Fruit fly (Drosophila melanogaster) whole organism, embryonic: ENCODE measurements around the gene CG4615.

Experiments used
- Atf-2 ChIP-seq: fragments of 200-800 bp; sonication (Bioruptor generic); optimal IDR thresholded peaks from 2 replicates; lab custom pipeline; 2016; ENCODE audit warnings: missing biosample characterization, missing genetic modification characterization
- CG10209 ChIP-seq: fragments of 200-800 bp; sonication (Bioruptor generic); optimal IDR thresholded peaks from 3 replicates; lab custom pipeline; 2017; ENCODE audit warnings: missing biosample characterization, mild to moderate bottlenecking, missing genetic modification characterization, missing genetic modification reagents
- CG10274 ChIP-seq: fragments of 200-800 bp; sonication (Bioruptor generic); optimal IDR thresholded peaks from 3 replicates; lab custom pipeline; 2017; ENCODE audit warnings: missing biosample characterization, mild to moderate bottlenecking, missing genetic modification characterization
- CG11093 ChIP-seq: fragments of 200-800 bp; sonication (Bioruptor generic); IDR thresholded peaks from 3 replicates; pipeline ENCODE4 v1.3.6; 2022; ENCODE audit warnings: missing biosample characterization, missing genetic modification characterization
- CG11456 ChIP-seq: fragments of 200-800 bp; sonication (Bioruptor generic); IDR thresholded peaks from 3 replicates; pipeline ENCODE4 v1.3.6; 2022; ENCODE audit warnings: missing biosample characterization, missing genetic modification characterization
- CG12744 ChIP-seq: fragments of 200-800 bp; sonication (Bioruptor generic); optimal IDR thresholded peaks from 2 replicates; lab custom pipeline; 2016; ENCODE audit warnings: missing biosample characterization, missing genetic modification characterization
- CG14014 ChIP-seq: fragments of 200-800 bp; sonication (Bioruptor generic); IDR thresholded peaks from 2 replicates; pipeline ENCODE4 v1.3.6; 2022; ENCODE audit warnings: missing biosample characterization, missing genetic modification characterization
- CG14050 ChIP-seq: fragments of 200-800 bp; sonication (Bioruptor generic); IDR thresholded peaks from 3 replicates; pipeline ENCODE4 v1.3.6; 2022; ENCODE audit warnings: missing biosample characterization, missing genetic modification characterization
- CG14860 ChIP-seq: fragments of 200-800 bp; sonication (Bioruptor generic); IDR thresholded peaks from 3 replicates; pipeline ENCODE4 v1.3.6; 2022; ENCODE audit warnings: missing biosample characterization, missing genetic modification characterization; ENCODE audit not compliant: partially characterized antibody
- CG15514 ChIP-seq: fragments of 200-800 bp; sonication (Bioruptor generic); optimal IDR thresholded peaks from 3 replicates; lab custom pipeline; 2017; ENCODE audit warnings: missing biosample characterization, missing genetic modification characterization, mild to moderate bottlenecking, moderate library complexity, missing genetic modification reagents
- CG17829 ChIP-seq: fragments of 200-800 bp; optimal IDR thresholded peaks from 2 replicates; lab custom pipeline; 2019; ENCODE audit warnings: missing biosample characterization, mild to moderate bottlenecking, missing genetic modification characterization, moderate library complexity
- CG18262 ChIP-seq: fragments of 200-800 bp; optimal IDR thresholded peaks from 3 replicates; lab custom pipeline; 2019; ENCODE audit warnings: missing biosample characterization, mild to moderate bottlenecking, missing genetic modification characterization, moderate library complexity
- CG18599 ChIP-seq: fragments of 200-800 bp; sonication (Bioruptor generic); optimal IDR thresholded peaks from 3 replicates; lab custom pipeline; 2017; ENCODE audit warnings: missing biosample characterization, missing genetic modification characterization, mild to moderate bottlenecking, moderate library complexity, missing genetic modification reagents
- CG2199 ChIP-seq: fragments of 200-800 bp; sonication (Bioruptor generic); IDR thresholded peaks from 3 replicates; pipeline ENCODE4 v1.3.6; 2022; ENCODE audit warnings: missing biosample characterization, missing genetic modification characterization
- CG31365 ChIP-seq: fragments of 200-800 bp; sonication (Bioruptor generic); optimal IDR thresholded peaks from 2 replicates; lab custom pipeline; 2018; ENCODE audit warnings: missing biosample characterization, mild to moderate bottlenecking, missing genetic modification characterization
- CG33557 ChIP-seq: fragments of 200-800 bp; sonication (Bioruptor generic); optimal IDR thresholded peaks from 2 replicates; lab custom pipeline; 2019; ENCODE audit warnings: missing biosample characterization, mild to moderate bottlenecking, missing genetic modification characterization, moderate library complexity
- CG3407 ChIP-seq: fragments of 200-800 bp; sonication (Bioruptor generic); optimal IDR thresholded peaks from 2 replicates; lab custom pipeline; 2018; ENCODE audit warnings: missing biosample characterization, mild to moderate bottlenecking, missing genetic modification characterization
- CG43689 ChIP-seq: fragments of 200-800 bp; sonication (Bioruptor generic); IDR thresholded peaks from 2 replicates; pipeline ENCODE4 v1.3.6; 2022; ENCODE audit warnings: missing biosample characterization, missing genetic modification characterization
- CG4404 ChIP-seq: fragments of 200-800 bp; sonication (Bioruptor generic); IDR thresholded peaks from 2 replicates; pipeline ENCODE4 v1.3.6; 2022; ENCODE audit warnings: missing biosample characterization, missing genetic modification characterization
- CG4730 ChIP-seq: fragments of 200-800 bp; sonication (Bioruptor generic); IDR thresholded peaks from 2 replicates; pipeline ENCODE4 v1.3.6; 2022; ENCODE audit warnings: missing biosample characterization, missing genetic modification characterization
- CG5953 ChIP-seq: fragments of 200-800 bp; sonication (Bioruptor generic); IDR thresholded peaks from 2 replicates; pipeline ENCODE4 v1.3.6; 2022; ENCODE audit warnings: missing biosample characterization, missing genetic modification characterization
- CG6654 ChIP-seq: fragments of 200-800 bp; sonication (Bioruptor generic); optimal IDR thresholded peaks from 2 replicates; lab custom pipeline; 2017; ENCODE audit warnings: missing biosample characterization, mild to moderate bottlenecking, missing genetic modification characterization
- CG7928 ChIP-seq: fragments of 200-800 bp; sonication (Bioruptor generic); optimal IDR thresholded peaks from 2 replicates; lab custom pipeline; 2017; ENCODE audit warnings: missing biosample characterization, mild to moderate bottlenecking, missing genetic modification characterization
- CG8924 ChIP-seq: fragments of 200-800 bp; optimal IDR thresholded peaks from 3 replicates; lab custom pipeline; 2019; ENCODE audit warnings: missing biosample characterization, mild to moderate bottlenecking, missing genetic modification characterization, moderate library complexity
- CG9797 ChIP-seq: fragments of 200-800 bp; sonication (Bioruptor generic); optimal IDR thresholded peaks from 3 replicates; lab custom pipeline; 2018; ENCODE audit warnings: missing biosample characterization, mild to moderate bottlenecking, missing genetic modification characterization
- Camta ChIP-seq: fragments of 200-800 bp; sonication (Bioruptor generic); optimal IDR thresholded peaks from 2 replicates; lab custom pipeline; 2016; ENCODE audit warnings: missing biosample characterization, missing genetic modification characterization
- CrebB ChIP-seq: fragments of 200-800 bp; sonication (Bioruptor generic); optimal IDR thresholded peaks from 3 replicates; lab custom pipeline; 2018; ENCODE audit warnings: missing biosample characterization, mild to moderate bottlenecking, missing genetic modification characterization
- Hmx ChIP-seq: fragments of 200-800 bp; sonication (Bioruptor generic); optimal IDR thresholded peaks from 2 replicates; lab custom pipeline; 2016; ENCODE audit warnings: missing biosample characterization, missing genetic modification characterization
- MBD-R2 ChIP-seq: fragments of 200-800 bp; sonication (Bioruptor generic); IDR thresholded peaks from 2 replicates; pipeline ENCODE4 v1.3.6; 2022; ENCODE audit warnings: missing biosample characterization, missing genetic modification characterization
- Sox102F ChIP-seq: fragments of 200-800 bp; sonication (Bioruptor generic); optimal IDR thresholded peaks from 2 replicates; lab custom pipeline; 2018; ENCODE audit warnings: missing biosample characterization, mild to moderate bottlenecking, missing genetic modification characterization, moderate library complexity
- Spps ChIP-seq: fragments of 200-800 bp; sonication (Bioruptor generic); optimal IDR thresholded peaks from 2 replicates; lab custom pipeline; 2018; ENCODE audit warnings: missing biosample characterization, mild to moderate bottlenecking, missing genetic modification characterization
- aop ChIP-seq: fragments of 200-800 bp; sonication (Bioruptor generic); IDR thresholded peaks from 2 replicates; pipeline ENCODE4 v1.3.6; 2022; ENCODE audit warnings: missing biosample characterization, missing genetic modification characterization
- bcd ChIP-seq: fragments of 200-800 bp; sonication (Bioruptor generic); optimal IDR thresholded peaks from 2 replicates; lab custom pipeline; 2017; ENCODE audit warnings: missing biosample characterization, mild to moderate bottlenecking, missing genetic modification characterization
- bigmax ChIP-seq: fragments of 200-800 bp; sonication (Bioruptor generic); optimal IDR thresholded peaks from 2 replicates; lab custom pipeline; 2018; ENCODE audit warnings: missing biosample characterization, mild to moderate bottlenecking, missing genetic modification characterization
- chif ChIP-seq, 2 experiments: fragments of 200-800 bp; sonication (Bioruptor generic); optimal IDR thresholded peaks; 3 replicates each; lab custom pipeline; 2016; ENCODE audit warnings: missing biosample characterization in 2 of 2, missing genetic modification characterization in 2 of 2
- chm ChIP-seq: fragments of 200-800 bp; sonication (Bioruptor generic); IDR thresholded peaks from 2 replicates; pipeline ENCODE4 v1.3.6; 2022; ENCODE audit warnings: missing biosample characterization, missing genetic modification characterization
- chn ChIP-seq: fragments of 200-800 bp; sonication (Bioruptor generic); optimal IDR thresholded peaks from 2 replicates; lab custom pipeline; 2016; ENCODE audit warnings: missing biosample characterization, missing genetic modification characterization
- dan ChIP-seq: fragments of 200-800 bp; sonication (Bioruptor generic); IDR thresholded peaks from 2 replicates; pipeline ENCODE4 v1.3.6; 2022; ENCODE audit warnings: missing biosample characterization, missing genetic modification characterization
- en ChIP-seq: fragments of 200-800 bp; sonication (Bioruptor generic); optimal IDR thresholded peaks from 2 replicates; lab custom pipeline; 2016; ENCODE audit warnings: missing biosample characterization, missing genetic modification characterization
- ftz-f1 ChIP-seq: fragments of 200-800 bp; sonication (Bioruptor generic); optimal IDR thresholded peaks from 2 replicates; lab custom pipeline; 2016; ENCODE audit warnings: missing biosample characterization, missing genetic modification characterization
- gro ChIP-seq: fragments of 200-800 bp; sonication (Bioruptor generic); optimal IDR thresholded peaks from 2 replicates; lab custom pipeline; 2016; ENCODE audit warnings: missing biosample characterization, missing genetic modification characterization
- hkb ChIP-seq, 2 experiments: fragments of 200-800 bp in 1 of 2; fragments of >200 bp in 1 of 2; sonication (Bioruptor generic) in 1 of 2; IDR thresholded peaks in 1 of 2; optimal IDR thresholded peaks in 1 of 2; 2 replicates each; pipeline versions ENCODE4 v1.3.6 to Lab custom; 2017 to 2022; ENCODE audit warnings: missing biosample characterization in 1 of 2, missing genetic modification characterization in 1 of 2
- pfk ChIP-seq: fragments of 200-800 bp; sonication (Bioruptor generic); optimal IDR thresholded peaks from 2 replicates; lab custom pipeline; 2018; ENCODE audit warnings: missing biosample characterization, mild to moderate bottlenecking, missing genetic modification characterization, moderate library complexity
- pzg ChIP-seq: fragments of 200-800 bp; sonication (Bioruptor generic); optimal IDR thresholded peaks from 3 replicates; lab custom pipeline; 2018; ENCODE audit warnings: missing biosample characterization, mild to moderate bottlenecking, missing genetic modification characterization, moderate library complexity
- sna ChIP-seq: fragments of 200-800 bp; sonication (Bioruptor generic); IDR thresholded peaks from 2 replicates; pipeline ENCODE4 v1.3.6; 2022; ENCODE audit warnings: missing biosample characterization, missing genetic modification characterization; ENCODE audit not compliant: partially characterized antibody
- sob ChIP-seq: fragments of 200-800 bp; sonication (Bioruptor generic); IDR thresholded peaks from 2 replicates; pipeline ENCODE4 v1.3.6; 2022; ENCODE audit warnings: missing biosample characterization, missing genetic modification characterization
- sr ChIP-seq: fragments of 200-800 bp; sonication (Bioruptor generic); IDR thresholded peaks from 3 replicates; pipeline ENCODE4 v1.3.6; 2022; ENCODE audit warnings: missing biosample characterization, missing genetic modification characterization
- trem ChIP-seq: fragments of 200-800 bp; optimal IDR thresholded peaks from 3 replicates; lab custom pipeline; 2019; ENCODE audit warnings: missing biosample characterization, mild to moderate bottlenecking, missing genetic modification characterization, moderate library complexity
- tx ChIP-seq: fragments of 200-800 bp; sonication (Bioruptor generic); optimal IDR thresholded peaks from 2 replicates; lab custom pipeline; 2016; ENCODE audit warnings: missing biosample characterization, missing genetic modification characterization
- unc-4 ChIP-seq: fragments of 200-800 bp; sonication (Bioruptor generic); IDR thresholded peaks from 2 replicates; pipeline ENCODE4 v1.3.6; 2022; ENCODE audit warnings: missing biosample characterization, missing genetic modification characterization; ENCODE audit not compliant: partially characterized antibody
- vfl ChIP-seq: fragments of 200-800 bp; sonication (Bioruptor generic); optimal IDR thresholded peaks from 2 replicates; lab custom pipeline; 2016; ENCODE audit warnings: missing biosample characterization, missing genetic modification characterization

Gene CG4615

DNA sequence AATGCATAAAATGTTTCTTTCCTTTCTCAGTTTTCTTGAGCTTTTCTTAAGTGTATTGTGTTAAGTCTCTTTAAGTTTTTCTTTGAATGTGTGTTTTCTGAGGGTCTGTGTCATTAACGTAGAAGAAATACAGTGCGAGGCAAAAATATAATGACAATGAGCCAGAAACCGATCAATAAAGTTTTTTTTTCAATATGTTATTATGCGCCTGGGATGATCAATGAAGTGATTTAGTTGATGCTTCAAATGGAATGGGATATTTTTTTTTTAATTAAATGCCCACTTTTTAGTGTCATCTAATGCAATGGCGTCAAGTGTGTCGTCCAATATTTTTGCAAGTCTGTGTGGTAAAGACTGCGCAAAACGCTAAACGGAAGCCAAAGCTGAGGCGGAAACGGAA lies 15.6 kb downstream of the CG4615 start (continued):
- TF ChIP-seq hkb (optimal IDR thresholded peaks at IDR 0.05; lab: Kevin White, UChicago) = no peak
- peak; percentile 29; the same call in 1 of the 2 replicates for TF ChIP-seq hkb (GFP tag; IDR thresholded peaks at IDR 0.05; lab: Robert Waterston, UW)
- TF ChIP-seq CG11456 (GFP tag; lab: Robert Waterston, UW) = no peak
- no peak for TF ChIP-seq bcd (GFP tag; lab: Kevin White, UChicago)
- no peak for TF ChIP-seq CG33557 (GFP tag; lab: Kevin White, UChicago)
- TF ChIP-seq CG14860 = no peak
- no peak for TF ChIP-seq trem
- TF ChIP-seq CG15514 (GFP tag; lab: Kevin White, UChicago) = no peak
- TF ChIP-seq sna (GFP tag; lab: Robert Waterston, UW) = no peak
- no peak for TF ChIP-seq CG4730
- TF ChIP-seq CG3407 (GFP tag; lab: Kevin White, UChicago) = no peak
- TF ChIP-seq CG2199 (GFP tag; lab: Robert Waterston, UW) = no peak
- no peak for TF ChIP-seq CG10209 (GFP tag; lab: Kevin White, UChicago)
- TF ChIP-seq aop (GFP tag; lab: Robert Waterston, UW) = no peak
- TF ChIP-seq chm = no peak
- peak; percentile 1 for TF ChIP-seq Camta (GFP tag; lab: Kevin White, UChicago)
- no peak for TF ChIP-seq CG12744 (GFP tag; lab: Kevin White, UChicago)
- no peak for TF ChIP-seq Atf-2 (GFP tag; lab: Kevin White, UChicago)
- no peak for TF ChIP-seq CG9797
- TF ChIP-seq CG6654 (GFP tag; lab: Kevin White, UChicago) = no peak
- no peak for TF ChIP-seq pzg
- TF ChIP-seq sob (GFP tag; lab: Robert Waterston, UW) = 0 out of 2 replicates have a peak, but pooled peaks have one; percentile 17
- no peak for TF ChIP-seq tx (GFP tag; lab: Kevin White, UChicago)
- no peak for TF ChIP-seq CG43689
- TF ChIP-seq CG31365 = no peak
- TF ChIP-seq pfk = no peak
- no peak for TF ChIP-seq Spps (tag; lab: Kevin White, UChicago)
- TF ChIP-seq bigmax (GFP tag; lab: Kevin White, UChicago) = no peak
- TF ChIP-seq CG14014 (GFP tag; lab: Robert Waterston, UW) = no peak
- TF ChIP-seq en = peak; percentile 3
- no peak for TF ChIP-seq CG14050 (GFP tag; lab: Robert Waterston, UW)
- TF ChIP-seq sr = no peak
- no peak for TF ChIP-seq CG8924 (tag; lab: Kevin White, UChicago)
- peak; percentile 14; the same call in 1 of the 2 replicates for TF ChIP-seq MBD-R2
- TF ChIP-seq chn (GFP tag; lab: Kevin White, UChicago) = no peak
- TF ChIP-seq CG10274 (GFP tag; lab: Kevin White, UChicago) = no peak
- TF ChIP-seq gro (GFP tag; lab: Kevin White, UChicago) = no peak
- no peak for TF ChIP-seq Hmx (GFP tag; lab: Kevin White, UChicago)
- TF ChIP-seq CG4404 (GFP tag; lab: Robert Waterston, UW) = no peak
- no peak for TF ChIP-seq dan (GFP tag; lab: Robert Waterston, UW)
- no peak for TF ChIP-seq CG18262 (tag; lab: Kevin White, UChicago)
- TF ChIP-seq ftz-f1 (GFP tag; lab: Kevin White, UChicago) = no peak
- no peak for TF ChIP-seq CG5953
- no peak for TF ChIP-seq CG17829 (tag; lab: Kevin White, UChicago)
- TF ChIP-seq vfl = no peak
- no peak for TF ChIP-seq CrebB (tag; lab: Kevin White, UChicago)
- TF ChIP-seq chif (GFP tag; optimal IDR thresholded peaks at IDR 0.05; lab: Kevin White, UChicago) = peak; percentile 12 to 16
- no peak for TF ChIP-seq unc-4
- no peak for TF ChIP-seq CG11093 (GFP tag; lab: Robert Waterston, UW)
- TF ChIP-seq CG18599 (GFP tag; lab: Kevin White, UChicago) = no peak
- TF ChIP-seq CG7928 (GFP tag; lab: Kevin White, UChicago) = no peak
- peak; percentile 40 for TF ChIP-seq Sox102F
